Worm (Caenorhabditis elegans): ENCODE results near the gene pqn-35.

ce11 chrII:4608073-4608472, 4.7 kb upstream of the pqn-35 start, which contains the start of gene F35D11.3:
- TF ChIP-seq ceh-82 (tag; optimal IDR thresholded peaks at IDR 0.05) (no peak), R02D3.7 (tag; optimal IDR thresholded peaks at IDR 0.05) (no peak), sdz-12 (GFP tag; optimal IDR thresholded peaks at IDR 0.05) (no peak)

Data from whole organism, L4 larva.